Fruit fly (Drosophila melanogaster) whole organism, embryonic: ENCODE data around the gene Elp3.

Source experiments
- Adf1 ChIP-seq: fragments of 200-800 bp; sonication (Bioruptor generic); IDR thresholded peaks from 2 replicates; pipeline ENCODE4 v1.3.6; 2022; ENCODE audit warnings: missing biosample characterization, missing genetic modification characterization
- BEAF-32 ChIP-seq: fragments of 200-800 bp; sonication (Bioruptor generic); optimal IDR thresholded peaks from 3 replicates; lab custom pipeline; 2017; ENCODE audit warnings: missing biosample characterization, missing genetic modification characterization, mild to moderate bottlenecking, moderate library complexity, missing genetic modification reagents
- Bgb ChIP-seq: fragments of 200-800 bp; sonication (Bioruptor generic); IDR thresholded peaks from 2 replicates; pipeline ENCODE4 v1.3.6; 2022; ENCODE audit warnings: missing biosample characterization, missing genetic modification characterization; ENCODE audit not compliant: partially characterized antibody
- Bteb2 ChIP-seq: fragments of 200-800 bp; sonication (Bioruptor generic); optimal IDR thresholded peaks from 2 replicates; lab custom pipeline; 2016; ENCODE audit warnings: missing biosample characterization, missing genetic modification characterization
- CG13287 ChIP-seq: fragments of 200-800 bp; sonication (Bioruptor generic); IDR thresholded peaks from 2 replicates; pipeline ENCODE4 v1.3.6; 2022; ENCODE audit warnings: missing biosample characterization, missing genetic modification characterization; ENCODE audit not compliant: partially characterized antibody
- CG13296 ChIP-seq: fragments of 200-800 bp; sonication (Bioruptor generic); optimal IDR thresholded peaks from 3 replicates; lab custom pipeline; 2018; ENCODE audit warnings: missing biosample characterization, mild to moderate bottlenecking, missing genetic modification characterization
- CG1529 ChIP-seq: fragments of 200-800 bp; sonication (Bioruptor generic); optimal IDR thresholded peaks from 3 replicates; lab custom pipeline; 2018; ENCODE audit warnings: missing biosample characterization, missing genetic modification characterization
- CG1603 ChIP-seq: fragments of 200-800 bp; sonication (Bioruptor generic); optimal IDR thresholded peaks from 2 replicates; lab custom pipeline; 2019; ENCODE audit warnings: missing biosample characterization, mild to moderate bottlenecking, missing genetic modification characterization, moderate library complexity
- CG17186 ChIP-seq: fragments of 200-800 bp; sonication (Bioruptor generic); optimal IDR thresholded peaks from 3 replicates; lab custom pipeline; 2017; ENCODE audit warnings: missing biosample characterization, missing genetic modification reagents, missing genetic modification characterization
- CG17802 ChIP-seq: fragments of 200-800 bp; sonication (Bioruptor generic); optimal IDR thresholded peaks from 2 replicates; lab custom pipeline; 2018; ENCODE audit warnings: missing biosample characterization, mild to moderate bottlenecking, missing genetic modification characterization, moderate library complexity
- CG17829 ChIP-seq: fragments of 200-800 bp; optimal IDR thresholded peaks from 2 replicates; lab custom pipeline; 2019; ENCODE audit warnings: missing biosample characterization, mild to moderate bottlenecking, missing genetic modification characterization, moderate library complexity
- CG18011 ChIP-seq: fragments of 200-800 bp; sonication (Bioruptor generic); optimal IDR thresholded peaks from 2 replicates; lab custom pipeline; 2017; ENCODE audit warnings: missing biosample characterization, missing genetic modification characterization, mild to moderate bottlenecking, moderate library complexity, missing genotype
- CG1832 ChIP-seq: fragments of 200-800 bp; sonication (Bioruptor generic); optimal IDR thresholded peaks from 2 replicates; lab custom pipeline; 2017; ENCODE audit warnings: missing biosample characterization, mild to moderate bottlenecking, missing genetic modification characterization, inconsistent platforms
- CG2116 ChIP-seq: fragments of 200-800 bp; sonication (Bioruptor generic); optimal IDR thresholded peaks from 3 replicates; lab custom pipeline; 2018; ENCODE audit warnings: missing biosample characterization, mild to moderate bottlenecking, missing genetic modification characterization
- CG2678 ChIP-seq: fragments of 200-800 bp; sonication (Bioruptor generic); optimal IDR thresholded peaks from 3 replicates; lab custom pipeline; 2019; ENCODE audit warnings: missing biosample characterization, mild to moderate bottlenecking, missing genetic modification characterization, moderate library complexity
- CG32532 ChIP-seq: fragments of 200-800 bp; sonication (Bioruptor generic); IDR thresholded peaks from 2 replicates; pipeline ENCODE4 v1.3.6; 2022; ENCODE audit warnings: missing biosample characterization, missing genetic modification characterization
- CG43689 ChIP-seq: fragments of 200-800 bp; sonication (Bioruptor generic); IDR thresholded peaks from 2 replicates; pipeline ENCODE4 v1.3.6; 2022; ENCODE audit warnings: missing biosample characterization, missing genetic modification characterization
- CG6813 ChIP-seq: fragments of 200-800 bp; sonication (Bioruptor generic); optimal IDR thresholded peaks from 2 replicates; lab custom pipeline; 2017; ENCODE audit warnings: missing biosample characterization, missing genetic modification characterization, mild to moderate bottlenecking, moderate library complexity, missing genetic modification reagents
- CG8290 ChIP-seq, 3 experiments: fragments of 200-800 bp; sonication (Bioruptor generic); optimal IDR thresholded peaks; 2 replicates each; lab custom pipeline; 2016 to 2019; ENCODE audit warnings: missing biosample characterization in 3 of 3, missing genetic modification characterization in 3 of 3, mild to moderate bottlenecking in 2 of 3, moderate library complexity in 1 of 3
- CG8765 ChIP-seq: fragments of 200-800 bp; sonication (Bioruptor generic); IDR thresholded peaks from 2 replicates; pipeline ENCODE4 v1.3.6; 2022; ENCODE audit warnings: missing biosample characterization, missing genetic modification characterization
- CG8944 ChIP-seq: fragments of 200-800 bp; sonication (Bioruptor generic); optimal IDR thresholded peaks from 3 replicates; lab custom pipeline; 2016; ENCODE audit warnings: missing biosample characterization, missing genetic modification characterization
- CG9437 ChIP-seq: fragments of 200-800 bp; sonication (Bioruptor generic); optimal IDR thresholded peaks from 2 replicates; lab custom pipeline; 2018; ENCODE audit warnings: missing biosample characterization, mild to moderate bottlenecking, missing genetic modification characterization
- D ChIP-seq, 2 experiments: fragments of 200-800 bp in 1 of 2; fragments of >200 bp in 1 of 2; sonication (Bioruptor generic) in 1 of 2; optimal IDR thresholded peaks; 2 replicates in 1 of 2; 3 replicates in 1 of 2; lab custom pipeline; 2017; ENCODE audit warnings: mild to moderate bottlenecking in 1 of 2, missing biosample characterization in 1 of 2, missing genetic modification characterization in 1 of 2, missing genetic modification reagents in 1 of 2
- Dbx ChIP-seq: fragments of 200-800 bp; sonication (Bioruptor generic); IDR thresholded peaks from 3 replicates; pipeline ENCODE4 v1.3.6; 2022; ENCODE audit warnings: missing biosample characterization, missing genetic modification characterization
- Gsc ChIP-seq: fragments of 200-800 bp; sonication (Bioruptor generic); IDR thresholded peaks from 2 replicates; pipeline ENCODE4 v1.3.6; 2022; ENCODE audit warnings: missing biosample characterization, missing genetic modification characterization
- Hr3 ChIP-seq: fragments of 200-800 bp; sonication (Bioruptor generic); optimal IDR thresholded peaks from 3 replicates; lab custom pipeline; 2016; ENCODE audit warnings: missing biosample characterization, missing genetic modification characterization
- Med ChIP-seq: fragments of 200-800 bp; sonication (Bioruptor generic); peaks from one replicate; lab custom pipeline; 2016; ENCODE audit warnings: missing biosample characterization, missing genetic modification characterization, mild to moderate bottlenecking, inconsistent platforms, moderate library complexity
- NK7.1 ChIP-seq: fragments of 200-800 bp; sonication (Bioruptor generic); optimal IDR thresholded peaks from 3 replicates; lab custom pipeline; 2016; ENCODE audit warnings: missing biosample characterization, missing genetic modification characterization
- ara ChIP-seq: fragments of 200-800 bp; sonication (Bioruptor generic); IDR thresholded peaks from 2 replicates; pipeline ENCODE4 v1.3.6; 2022; ENCODE audit warnings: missing biosample characterization, missing genetic modification characterization
- cad ChIP-seq: fragments of >200 bp; optimal IDR thresholded peaks from 2 replicates; lab custom pipeline; 2017; ENCODE audit warnings: missing biosample characterization, missing genetic modification characterization
- crp ChIP-seq, 2 experiments: fragments of 200-800 bp; sonication (Bioruptor generic); optimal IDR thresholded peaks; 2 replicates in 1 of 2; 3 replicates in 1 of 2; lab custom pipeline; 2017; ENCODE audit warnings: missing biosample characterization in 2 of 2, missing genetic modification characterization in 2 of 2, mild to moderate bottlenecking in 1 of 2, moderate library complexity in 1 of 2
- emc ChIP-seq: fragments of 200-800 bp; sonication (Bioruptor generic); optimal IDR thresholded peaks from 2 replicates; lab custom pipeline; 2016; ENCODE audit warnings: missing biosample characterization, missing genetic modification characterization
- fru ChIP-seq: fragments of >200 bp; optimal IDR thresholded peaks from 2 replicates; lab custom pipeline; 2017
- gfzf ChIP-seq: fragments of 200-800 bp; sonication (Bioruptor generic); optimal IDR thresholded peaks from 2 replicates; lab custom pipeline; 2016; ENCODE audit warnings: missing biosample characterization, mild to moderate bottlenecking, missing genetic modification characterization, moderate library complexity
- gro ChIP-seq: fragments of 200-800 bp; sonication (Bioruptor generic); optimal IDR thresholded peaks from 2 replicates; lab custom pipeline; 2016; ENCODE audit warnings: missing biosample characterization, missing genetic modification characterization
- inv ChIP-seq: fragments of 200-800 bp; sonication (Bioruptor generic); IDR thresholded peaks from 2 replicates; pipeline ENCODE4 v1.3.6; 2022; ENCODE audit warnings: missing biosample characterization, missing genetic modification characterization; ENCODE audit not compliant: partially characterized antibody
- kni ChIP-seq: fragments of 200-800 bp; sonication (Bioruptor generic); optimal IDR thresholded peaks from 3 replicates; lab custom pipeline; 2017; ENCODE audit warnings: mild to moderate bottlenecking, missing biosample characterization, missing genetic modification reagents, missing genetic modification characterization
- maf-S ChIP-seq: fragments of 200-800 bp; sonication (Bioruptor generic); optimal IDR thresholded peaks from 2 replicates; lab custom pipeline; 2016; ENCODE audit warnings: missing biosample characterization, missing genetic modification characterization
- nau ChIP-seq: fragments of 200-800 bp; sonication (Bioruptor generic); optimal IDR thresholded peaks from 3 replicates; lab custom pipeline; 2017; ENCODE audit warnings: missing biosample characterization, mild to moderate bottlenecking, missing genetic modification characterization, missing genetic modification reagents
- nerfin-2 ChIP-seq: fragments of 200-800 bp; sonication (Bioruptor generic); IDR thresholded peaks from 2 replicates; pipeline ENCODE4 v1.3.6; 2022; ENCODE audit warnings: missing biosample characterization, missing genetic modification characterization; ENCODE audit not compliant: partially characterized antibody
- pzg ChIP-seq: fragments of 200-800 bp; sonication (Bioruptor generic); optimal IDR thresholded peaks from 3 replicates; lab custom pipeline; 2018; ENCODE audit warnings: missing biosample characterization, mild to moderate bottlenecking, missing genetic modification characterization, moderate library complexity
- sc ChIP-seq, 3 experiments: fragments of >200 bp in 2 of 3; fragments of 200-800 bp in 1 of 3; sonication (Bioruptor generic) in 1 of 3; optimal IDR thresholded peaks; 2 replicates in 2 of 3; 3 replicates in 1 of 3; lab custom pipeline; 2017; ENCODE audit warnings: mild to moderate bottlenecking in 1 of 3, missing biosample characterization in 1 of 3, missing genetic modification characterization in 1 of 3, missing genetic modification reagents in 1 of 3
- sens ChIP-seq: fragments of 200-800 bp; sonication (Bioruptor generic); peaks from one replicate; lab custom pipeline; 2016; ENCODE audit warnings: missing biosample characterization, missing genetic modification characterization
- sim ChIP-seq: fragments of 200-800 bp; sonication (Bioruptor generic); IDR thresholded peaks from 2 replicates; pipeline ENCODE4 v1.3.6; 2022; ENCODE audit warnings: missing biosample characterization, missing genetic modification characterization
- stc ChIP-seq: fragments of 200-800 bp; sonication (Bioruptor generic); IDR thresholded peaks from 2 replicates; pipeline ENCODE4 v1.3.6; 2022; ENCODE audit warnings: missing biosample characterization, missing genetic modification characterization
- unc-4 ChIP-seq: fragments of 200-800 bp; sonication (Bioruptor generic); IDR thresholded peaks from 2 replicates; pipeline ENCODE4 v1.3.6; 2022; ENCODE audit warnings: missing biosample characterization, missing genetic modification characterization; ENCODE audit not compliant: partially characterized antibody
- vnd ChIP-seq: fragments of 200-800 bp; sonication (Bioruptor generic); IDR thresholded peaks from 3 replicates; pipeline ENCODE4 v1.3.6; 2022; ENCODE audit warnings: missing biosample characterization, missing genetic modification characterization; ENCODE audit not compliant: partially characterized antibody
- wek ChIP-seq: fragments of 200-800 bp; sonication (Bioruptor generic); optimal IDR thresholded peaks from 3 replicates; lab custom pipeline; 2018; ENCODE audit warnings: missing biosample characterization, mild to moderate bottlenecking, missing genetic modification characterization, moderate library complexity

The Elp3 gene

DNA sequence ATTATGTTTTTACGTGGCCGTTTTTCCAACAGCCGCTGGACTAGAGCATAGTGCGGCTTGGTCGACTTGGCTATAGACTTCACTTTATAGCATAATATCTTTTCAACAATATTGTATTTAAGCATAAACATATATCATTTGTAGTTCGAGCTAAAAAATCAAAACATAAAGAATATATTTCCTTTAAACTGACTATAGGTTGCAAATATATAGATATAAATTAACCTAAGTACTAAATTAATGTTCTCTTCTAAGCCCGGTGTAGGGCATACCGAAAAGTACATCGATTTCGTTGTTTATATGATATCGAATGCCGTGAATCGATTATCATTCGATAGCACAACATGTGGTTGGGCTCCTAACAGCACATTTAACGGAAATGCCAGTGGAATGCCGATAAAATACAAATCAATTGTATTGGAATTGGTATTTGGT, 4.1 kb downstream of the Elp3 start, which contains the start of gene MFS18 (continued):
- TF ChIP-seq Bgb (GFP tag; lab: Robert Waterston, UW), result peak; percentile 86
- peak; percentile 92 for TF ChIP-seq CG17802 (tag; lab: Kevin White, UChicago)
- TF ChIP-seq unc-4, result peak; percentile 52
- TF ChIP-seq emc (GFP tag; lab: Kevin White, UChicago), result peak; percentile 58
- TF ChIP-seq CG13296, result peak; percentile 97
- TF ChIP-seq D (optimal IDR thresholded peaks at IDR 0.05; lab: Kevin White, UChicago), result no peak
- peak; percentile 99 for TF ChIP-seq D (GFP tag; optimal IDR thresholded peaks at IDR 0.05; lab: Kevin White, UChicago)
- peak; percentile 98 for TF ChIP-seq Hr3
- TF ChIP-seq CG9437, result peak; percentile 91
- TF ChIP-seq, all 482 proteins: peak for 445

DNA sequence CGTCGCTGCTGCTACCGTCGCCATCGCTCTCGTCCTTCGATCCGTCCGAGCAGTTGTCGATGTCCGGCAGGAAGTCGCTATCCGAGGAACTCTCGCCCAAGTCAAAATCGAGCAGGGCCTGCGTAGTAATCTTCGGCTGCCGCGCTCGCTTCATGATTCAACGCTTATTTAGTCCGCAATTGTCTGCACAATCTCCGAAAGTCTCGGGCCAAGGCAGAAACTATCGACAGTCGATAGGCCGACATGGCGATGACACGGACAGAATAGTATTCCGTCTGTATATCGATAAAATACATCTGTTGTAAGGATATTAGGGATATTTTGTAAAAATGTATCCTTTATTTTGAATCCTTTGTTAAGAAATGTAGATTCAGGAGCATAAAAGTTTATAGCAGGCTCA, 8.3 kb downstream of the Elp3 start, which contains the start of gene CG15439:
CG15439 (minus strand) TSS at position 241 of the 400 bp plus-strand sequence.
- no peak for TF ChIP-seq CG1529 (GFP tag; lab: Kevin White, UChicago)
- peak; percentile 39 for TF ChIP-seq pzg (GFP tag; lab: Kevin White, UChicago)
- TF ChIP-seq CG18011 (GFP tag; lab: Kevin White, UChicago), result no peak
- peak; percentile 77 for TF ChIP-seq nerfin-2 (GFP tag; lab: Robert Waterston, UW)
- TF ChIP-seq sim (GFP tag; lab: Robert Waterston, UW), result no peak
- TF ChIP-seq maf-S (GFP tag; lab: Kevin White, UChicago), result no peak
- TF ChIP-seq kni (GFP tag; lab: Kevin White, UChicago), result no peak
- TF ChIP-seq wek, result peak; percentile 64
- peak in 1 of 2 experiments; percentile 43 for TF ChIP-seq crp (GFP tag; optimal IDR thresholded peaks at IDR 0.05; lab: Kevin White, UChicago)
- no peak for TF ChIP-seq fru (lab: Kevin White, UChicago)
- TF ChIP-seq ara (GFP tag; lab: Robert Waterston, UW), result no peak
- TF ChIP-seq CG2116 (GFP tag; lab: Kevin White, UChicago), result peak; percentile 86
- no peak for TF ChIP-seq CG6813 (GFP tag; lab: Kevin White, UChicago)
- no peak for TF ChIP-seq gfzf (GFP tag; lab: Kevin White, UChicago)
- no peak for TF ChIP-seq Dbx (GFP tag; lab: Robert Waterston, UW)
- no peak for TF ChIP-seq gro
- TF ChIP-seq CG2678 (tag; lab: Kevin White, UChicago), result no peak
- no peak for TF ChIP-seq NK7.1 (GFP tag; lab: Kevin White, UChicago)
- no peak for TF ChIP-seq CG17186
- TF ChIP-seq vnd (GFP tag; lab: Robert Waterston, UW), result peak; percentile 72
- TF ChIP-seq CG1832 (GFP tag; lab: Kevin White, UChicago), result no peak
- TF ChIP-seq BEAF-32 (GFP tag; lab: Kevin White, UChicago), result peak; percentile 54
- no peak for TF ChIP-seq nau (GFP tag; lab: Kevin White, UChicago)
- no peak for TF ChIP-seq Bteb2 (GFP tag; lab: Kevin White, UChicago)
- peak; percentile 52 for TF ChIP-seq inv (GFP tag; lab: Robert Waterston, UW)
- no peak for TF ChIP-seq CG17829
- TF ChIP-seq CG13287, result peak; percentile 83
- no peak for TF ChIP-seq Gsc (GFP tag; lab: Robert Waterston, UW)
- TF ChIP-seq Adf1, result no peak
- no peak for TF ChIP-seq cad (GFP tag; lab: Kevin White, UChicago)
- no peak for TF ChIP-seq sens
- no peak for TF ChIP-seq CG32532 (GFP tag; lab: Robert Waterston, UW)
- TF ChIP-seq CG8765 (GFP tag; lab: Robert Waterston, UW), result no peak
- no peak for TF ChIP-seq CG43689 (GFP tag; lab: Robert Waterston, UW)
- TF ChIP-seq CG8944 (GFP tag; lab: Kevin White, UChicago), result no peak
- peak; percentile 32 for TF ChIP-seq CG1603 (tag; lab: Kevin White, UChicago)
- TF ChIP-seq sc (optimal IDR thresholded peaks at IDR 0.05; lab: Kevin White, UChicago), result no peak
- TF ChIP-seq sc (GFP tag; optimal IDR thresholded peaks at IDR 0.05; lab: Kevin White, UChicago), result no peak
- TF ChIP-seq CG8290 (GFP tag; optimal IDR thresholded peaks at IDR 0.05; lab: Kevin White, UChicago), result no peak
- no peak for TF ChIP-seq CG8290 (tag; optimal IDR thresholded peaks at IDR 0.05; lab: Kevin White, UChicago)
- no peak for TF ChIP-seq Med (GFP tag; lab: Kevin White, UChicago)
- TF ChIP-seq stc (GFP tag; lab: Robert Waterston, UW), result no peak
